Fruit fly (Drosophila melanogaster): Measurements from ENCODE around the gene CG11382.

- no peak for TF ChIP-seq CG12768 (GFP tag; optimal IDR thresholded peaks at IDR 0.05)
- no peak for TF ChIP-seq CG14711 (tag; optimal IDR thresholded peaks at IDR 0.05)
- no peak for TF ChIP-seq kay (GFP tag; ENCODE audit: borderline replicate concordance)
- TF ChIP-seq tj (GFP tag; optimal IDR thresholded peaks at IDR 0.05) = no peak
- no peak for TF ChIP-seq Hr96 (GFP tag; optimal IDR thresholded peaks at IDR 0.05)
- no peak for TF ChIP-seq Clk (GFP tag; optimal IDR thresholded peaks at IDR 0.05)
- TF ChIP-seq CG7045 (GFP tag; optimal IDR thresholded peaks at IDR 0.05) = no peak
- no peak for TF ChIP-seq toe (GFP tag; optimal IDR thresholded peaks at IDR 0.05)
- TF ChIP-seq CG33017 (tag; optimal IDR thresholded peaks at IDR 0.05) = no peak
- no peak for TF ChIP-seq CG7101 (tag; optimal IDR thresholded peaks at IDR 0.05)
- TF ChIP-seq pad (GFP tag; optimal IDR thresholded peaks at IDR 0.05) = no peak
- TF ChIP-seq ovo (GFP tag; optimal IDR thresholded peaks at IDR 0.05) = no peak
- no peak for TF ChIP-seq cnc (optimal IDR thresholded peaks at IDR 0.05)
- no peak for TF ChIP-seq Mnt (GFP tag; optimal IDR thresholded peaks at IDR 0.05)
Observed at dm6 chrX:1197862-1198261, 11.9 kb upstream of the CG11382 start.
